Fruit fly (Drosophila melanogaster) whole organism, pupa: ENCODE measurements around the gene SPE.

ENCODE experiments used
- CG12605 ChIP-seq: fragments of 200-800 bp; sonication (Bioruptor generic); IDR thresholded peaks from 2 replicates; pipeline ENCODE4 v1.3.6; 2022; ENCODE audit warnings: missing biosample characterization, missing genetic modification characterization
- CG13204 ChIP-seq: fragments of 200-800 bp; sonication (Bioruptor generic); optimal IDR thresholded peaks from 2 replicates; lab custom pipeline; 2018; ENCODE audit warnings: missing biosample characterization, mild to moderate bottlenecking, missing genetic modification characterization, moderate library complexity
- CG15710 ChIP-seq: fragments of 200-800 bp; sonication (Bioruptor generic); optimal IDR thresholded peaks from 2 replicates; lab custom pipeline; 2018; ENCODE audit warnings: missing biosample characterization, mild to moderate bottlenecking, missing genetic modification characterization, moderate library complexity
- CG32121 ChIP-seq: fragments of 200-800 bp; sonication (Bioruptor generic); IDR thresholded peaks from 2 replicates; pipeline ENCODE4 v1.3.6; 2022; ENCODE audit warnings: missing biosample characterization, missing genetic modification characterization
- CG34367 ChIP-seq: fragments of 200-800 bp; sonication (Bioruptor generic); optimal IDR thresholded peaks from 2 replicates; lab custom pipeline; 2018; ENCODE audit warnings: missing biosample characterization, mild to moderate bottlenecking, missing genetic modification characterization
- CG4496 ChIP-seq: fragments of 200-800 bp; sonication (Bioruptor generic); IDR thresholded peaks from 3 replicates; pipeline ENCODE4 v1.3.6; 2022; ENCODE audit warnings: missing biosample characterization, missing genetic modification characterization
- CG8159 ChIP-seq: fragments of 200-800 bp; sonication (Bioruptor generic); optimal IDR thresholded peaks from 3 replicates; lab custom pipeline; 2018; ENCODE audit warnings: missing biosample characterization, mild to moderate bottlenecking, missing genetic modification characterization, moderate library complexity
- CG9948 ChIP-seq: fragments of 200-800 bp; sonication (Bioruptor generic); optimal IDR thresholded peaks from 2 replicates; lab custom pipeline; 2018; ENCODE audit warnings: missing biosample characterization, mild to moderate bottlenecking, missing genetic modification characterization, moderate library complexity
- D1 ChIP-seq: fragments of 200-800 bp; sonication (Bioruptor generic); optimal IDR thresholded peaks from 2 replicates; lab custom pipeline; 2018; ENCODE audit warnings: missing biosample characterization, mild to moderate bottlenecking, missing genetic modification characterization, moderate library complexity
- EcR ChIP-seq: fragments of 200-800 bp; sonication (Bioruptor generic); optimal IDR thresholded peaks from 3 replicates; lab custom pipeline; 2019; ENCODE audit warnings: missing biosample characterization, missing genetic modification characterization, mild to moderate bottlenecking, moderate library complexity, missing genetic modification reagents
- Ets98B ChIP-seq: fragments of 200-800 bp; sonication (Bioruptor generic); IDR thresholded peaks from 2 replicates; pipeline ENCODE4 v1.3.6; 2022; ENCODE audit warnings: missing biosample characterization, missing genetic modification characterization
- Pif1B ChIP-seq: fragments of 200-800 bp; sonication (Bioruptor generic); optimal IDR thresholded peaks from 3 replicates; lab custom pipeline; 2016; ENCODE audit warnings: missing biosample characterization, missing genetic modification characterization
- gl ChIP-seq: fragments of 200-800 bp; sonication (Bioruptor generic); optimal IDR thresholded peaks from 2 replicates; lab custom pipeline; 2018; ENCODE audit warnings: missing biosample characterization, mild to moderate bottlenecking, missing genetic modification characterization
- rn ChIP-seq: fragments of 200-800 bp; sonication (Bioruptor generic); IDR thresholded peaks from 2 replicates; pipeline ENCODE4 v1.3.6; 2022; ENCODE audit warnings: missing biosample characterization, missing genetic modification characterization

- TF ChIP-seq CG32121 (GFP tag; lab: Robert Waterston, UW), result no peak
- TF ChIP-seq CG9948 (tag; lab: Kevin White, UChicago), result no peak
- TF ChIP-seq Pif1B (GFP tag; lab: Kevin White, UChicago), result no peak
- no peak for TF ChIP-seq D1
- no peak for TF ChIP-seq CG34367 (tag; lab: Kevin White, UChicago)
- no peak for TF ChIP-seq EcR (GFP tag; lab: Kevin White, UChicago)
- TF ChIP-seq rn (GFP tag; lab: Robert Waterston, UW), result no peak
- no peak for TF ChIP-seq CG15710 (tag; lab: Kevin White, UChicago)
- TF ChIP-seq Ets98B (GFP tag; lab: Robert Waterston, UW), result no peak
- TF ChIP-seq CG12605 (GFP tag; lab: Robert Waterston, UW), result peak; percentile 70
- TF ChIP-seq CG13204 (GFP tag; lab: Kevin White, UChicago), result no peak
- no peak for TF ChIP-seq CG4496 (GFP tag; lab: Robert Waterston, UW)
- TF ChIP-seq gl (tag; lab: Kevin White, UChicago), result no peak
- no peak for TF ChIP-seq CG8159 (tag; lab: Kevin White, UChicago)
These were observed 12.8 kb downstream of the SPE start, which contains the start of gene prt for dm6 chr3R:23698835-23699234.
